Worm (Caenorhabditis elegans): ENCODE results near the gene Y69E1A.3.

- TF ChIP-seq sem-4 (tag; optimal IDR thresholded peaks at IDR 0.05), result no peak
- no peak for TF ChIP-seq ztf-4 (tag; optimal IDR thresholded peaks at IDR 0.05)
- TF ChIP-seq lin-13 (GFP tag; optimal IDR thresholded peaks at IDR 0.05), result no peak
- no peak for TF ChIP-seq gmeb-1 (tag; optimal IDR thresholded peaks at IDR 0.05)
- no peak for TF ChIP-seq sma-9 (GFP tag; optimal IDR thresholded peaks at IDR 0.05)
- no peak for TF ChIP-seq sma-9 (tag; optimal IDR thresholded peaks at IDR 0.05)
- no peak for TF ChIP-seq fos-1 (tag; optimal IDR thresholded peaks at IDR 0.05)
Measured at ce11 chrIV:10909206-10909605, 42.9 kb upstream of the Y69E1A.3 start, which contains the start of gene ZK596.2.
